Fruit fly (Drosophila melanogaster) whole organism, embryonic: ENCODE results near the gene CG12289.
A peak's percentile ranks its signal among the peaks of the same experiment; 100 is the strongest.

Experiments
- Adf1 ChIP-seq: fragments of 200-800 bp; sonication (Bioruptor generic); IDR thresholded peaks from 2 replicates; pipeline ENCODE4 v1.3.6; 2022; ENCODE audit warnings: missing biosample characterization, missing genetic modification characterization
- CG1024 ChIP-seq: fragments of 200-800 bp; sonication (Bioruptor generic); IDR thresholded peaks from 2 replicates; pipeline ENCODE4 v1.3.6; 2022; ENCODE audit warnings: missing biosample characterization, missing genetic modification characterization
- CG10274 ChIP-seq: fragments of 200-800 bp; sonication (Bioruptor generic); optimal IDR thresholded peaks from 3 replicates; lab custom pipeline; 2017; ENCODE audit warnings: missing biosample characterization, mild to moderate bottlenecking, missing genetic modification characterization
- CG11085 ChIP-seq: fragments of 200-800 bp; sonication (Bioruptor generic); IDR thresholded peaks from 2 replicates; pipeline ENCODE4 v1.3.6; 2022; ENCODE audit warnings: missing biosample characterization, missing genetic modification characterization
- CG11093 ChIP-seq: fragments of 200-800 bp; sonication (Bioruptor generic); IDR thresholded peaks from 3 replicates; pipeline ENCODE4 v1.3.6; 2022; ENCODE audit warnings: missing biosample characterization, missing genetic modification characterization
- CG12155 ChIP-seq: fragments of 200-800 bp; sonication (Bioruptor generic); optimal IDR thresholded peaks from 3 replicates; lab custom pipeline; 2016; ENCODE audit warnings: missing biosample characterization, missing genetic modification characterization
- CG1233 ChIP-seq: fragments of 200-800 bp; sonication (Bioruptor generic); optimal IDR thresholded peaks from 4 replicates; lab custom pipeline; 2018; ENCODE audit warnings: missing biosample characterization, mild to moderate bottlenecking, missing genetic modification characterization
- CG13287 ChIP-seq: fragments of 200-800 bp; sonication (Bioruptor generic); IDR thresholded peaks from 2 replicates; pipeline ENCODE4 v1.3.6; 2022; ENCODE audit warnings: missing biosample characterization, missing genetic modification characterization; ENCODE audit not compliant: partially characterized antibody
- CG14014 ChIP-seq: fragments of 200-800 bp; sonication (Bioruptor generic); IDR thresholded peaks from 2 replicates; pipeline ENCODE4 v1.3.6; 2022; ENCODE audit warnings: missing biosample characterization, missing genetic modification characterization
- CG14441 ChIP-seq: fragments of 200-800 bp; sonication (Bioruptor generic); IDR thresholded peaks from 2 replicates; pipeline ENCODE4 v1.3.6; 2022; ENCODE audit warnings: missing biosample characterization, missing genetic modification characterization
- CG14965 ChIP-seq: fragments of 200-800 bp; sonication (Bioruptor generic); optimal IDR thresholded peaks from 2 replicates; lab custom pipeline; 2016; ENCODE audit warnings: missing biosample characterization, missing genetic modification characterization, borderline replicate concordance
- CG15696 ChIP-seq: fragments of 200-800 bp; sonication (Bioruptor generic); optimal IDR thresholded peaks from 2 replicates; lab custom pipeline; 2019; ENCODE audit warnings: missing biosample characterization, mild to moderate bottlenecking, missing genetic modification characterization, moderate library complexity
- CG1647 ChIP-seq: fragments of 200-800 bp; sonication (Bioruptor generic); optimal IDR thresholded peaks from 3 replicates; lab custom pipeline; 2016; ENCODE audit warnings: missing biosample characterization, missing genetic modification characterization
- CG16863 ChIP-seq: fragments of 200-800 bp; sonication (Bioruptor generic); optimal IDR thresholded peaks from 3 replicates; lab custom pipeline; 2016; ENCODE audit warnings: missing biosample characterization, missing genetic modification characterization
- CG17829 ChIP-seq: fragments of 200-800 bp; optimal IDR thresholded peaks from 2 replicates; lab custom pipeline; 2019; ENCODE audit warnings: missing biosample characterization, mild to moderate bottlenecking, missing genetic modification characterization, moderate library complexity
- CG1792 ChIP-seq: fragments of 200-800 bp; sonication (Bioruptor generic); optimal IDR thresholded peaks from 2 replicates; lab custom pipeline; 2016; ENCODE audit warnings: missing biosample characterization, missing genetic modification characterization
- CG2129 ChIP-seq: fragments of 200-800 bp; sonication (Bioruptor generic); IDR thresholded peaks from 2 replicates; pipeline ENCODE4 v1.3.6; 2022; ENCODE audit warnings: missing biosample characterization, missing genetic modification characterization; ENCODE audit not compliant: partially characterized antibody
- CG2199 ChIP-seq: fragments of 200-800 bp; sonication (Bioruptor generic); IDR thresholded peaks from 3 replicates; pipeline ENCODE4 v1.3.6; 2022; ENCODE audit warnings: missing biosample characterization, missing genetic modification characterization
- CG30403 ChIP-seq: fragments of 200-800 bp; sonication (Bioruptor generic); optimal IDR thresholded peaks from 3 replicates; lab custom pipeline; 2016; ENCODE audit warnings: missing biosample characterization, missing genetic modification characterization
- CG3407 ChIP-seq: fragments of 200-800 bp; sonication (Bioruptor generic); optimal IDR thresholded peaks from 2 replicates; lab custom pipeline; 2018; ENCODE audit warnings: missing biosample characterization, mild to moderate bottlenecking, missing genetic modification characterization
- CG8388 ChIP-seq: fragments of 200-800 bp; sonication (Bioruptor generic); optimal IDR thresholded peaks from 2 replicates; lab custom pipeline; 2019; ENCODE audit warnings: missing biosample characterization, mild to moderate bottlenecking, missing genetic modification characterization, moderate library complexity
- CG8478 ChIP-seq: fragments of >200 bp; optimal IDR thresholded peaks from 2 replicates; lab custom pipeline; 2018
- CG8924 ChIP-seq: fragments of 200-800 bp; optimal IDR thresholded peaks from 3 replicates; lab custom pipeline; 2019; ENCODE audit warnings: missing biosample characterization, mild to moderate bottlenecking, missing genetic modification characterization, moderate library complexity
- Deaf1 ChIP-seq: fragments of 200-800 bp; optimal IDR thresholded peaks from 3 replicates; lab custom pipeline; 2019; ENCODE audit warnings: missing biosample characterization, mild to moderate bottlenecking, missing genetic modification characterization, moderate library complexity
- E2f1 ChIP-seq: fragments of 200-800 bp; sonication (Bioruptor generic); IDR thresholded peaks from 2 replicates; pipeline ENCODE4 v1.3.6; 2022; ENCODE audit warnings: missing biosample characterization, missing genetic modification characterization
- Ets97D ChIP-seq: fragments of 200-800 bp; sonication (Bioruptor generic); optimal IDR thresholded peaks from 3 replicates; lab custom pipeline; 2016; ENCODE audit warnings: missing biosample characterization, missing genetic modification characterization
- Fer1 ChIP-seq: fragments of 200-800 bp; sonication (Bioruptor generic); optimal IDR thresholded peaks from 2 replicates; lab custom pipeline; 2017; ENCODE audit warnings: missing biosample characterization, mild to moderate bottlenecking, missing genetic modification characterization
- H15 ChIP-seq: fragments of 200-800 bp; sonication (Bioruptor generic); IDR thresholded peaks from 3 replicates; pipeline ENCODE4 v1.3.6; 2022; ENCODE audit warnings: missing biosample characterization, missing genetic modification characterization
- H2.0 ChIP-seq: fragments of 200-800 bp; sonication (Bioruptor generic); IDR thresholded peaks from 2 replicates; pipeline ENCODE4 v1.3.6; 2022; ENCODE audit warnings: missing biosample characterization, missing genetic modification characterization
- HHEX ChIP-seq: fragments of 200-800 bp; sonication (Bioruptor generic); optimal IDR thresholded peaks from 3 replicates; lab custom pipeline; 2017; ENCODE audit warnings: missing biosample characterization, mild to moderate bottlenecking, missing genetic modification characterization, missing genetic modification reagents
- Lpt ChIP-seq: fragments of >200 bp; optimal IDR thresholded peaks from 2 replicates; lab custom pipeline; 2018; ENCODE audit warnings: missing biosample characterization, missing genetic modification characterization
- NfI ChIP-seq: fragments of 200-800 bp; sonication (Bioruptor generic); optimal IDR thresholded peaks from 3 replicates; lab custom pipeline; 2018; ENCODE audit warnings: missing biosample characterization, mild to moderate bottlenecking, missing genetic modification characterization, moderate library complexity
- Ravus ChIP-seq: fragments of 200-800 bp; sonication (Bioruptor generic); IDR thresholded peaks from 2 replicates; pipeline ENCODE4 v1.3.6; 2022; ENCODE audit warnings: missing biosample characterization, missing genetic modification characterization
- Rfx ChIP-seq: fragments of 200-800 bp; sonication (Bioruptor generic); IDR thresholded peaks from 2 replicates; pipeline ENCODE4 v1.3.6; 2022; ENCODE audit warnings: missing biosample characterization, missing genetic modification characterization
- Scr ChIP-seq: fragments of 200-800 bp; sonication (Bioruptor generic); IDR thresholded peaks from 2 replicates; pipeline ENCODE4 v1.3.6; 2022; ENCODE audit warnings: missing biosample characterization, missing genetic modification characterization; ENCODE audit not compliant: partially characterized antibody
- Vsx1 ChIP-seq: fragments of 200-800 bp; sonication (Bioruptor generic); optimal IDR thresholded peaks from 2 replicates; lab custom pipeline; 2017; ENCODE audit warnings: missing biosample characterization, mild to moderate bottlenecking, missing genetic modification characterization, missing genetic modification reagents
- aop ChIP-seq: fragments of 200-800 bp; sonication (Bioruptor generic); IDR thresholded peaks from 2 replicates; pipeline ENCODE4 v1.3.6; 2022; ENCODE audit warnings: missing biosample characterization, missing genetic modification characterization
- ci ChIP-seq: fragments of 200-800 bp; sonication (Bioruptor generic); IDR thresholded peaks from 3 replicates; pipeline ENCODE4 v1.3.6; 2022; ENCODE audit warnings: missing biosample characterization, missing genetic modification characterization
- cwo ChIP-seq: fragments of 200-800 bp; sonication (Bioruptor generic); optimal IDR thresholded peaks from 3 replicates; lab custom pipeline; 2017; ENCODE audit warnings: missing biosample characterization, missing genetic modification characterization, mild to moderate bottlenecking, moderate library complexity, missing genetic modification reagents
- fru ChIP-seq: fragments of >200 bp; optimal IDR thresholded peaks from 2 replicates; lab custom pipeline; 2017
- grau ChIP-seq: fragments of 200-800 bp; optimal IDR thresholded peaks from 3 replicates; lab custom pipeline; 2019; ENCODE audit warnings: missing biosample characterization, mild to moderate bottlenecking, missing genetic modification characterization, moderate library complexity
- hb ChIP-seq: fragments of 200-800 bp; sonication (Bioruptor generic); IDR thresholded peaks from 3 replicates; pipeline ENCODE4 v1.3.6; 2022; ENCODE audit warnings: missing biosample characterization, missing genetic modification characterization; ENCODE audit not compliant: partially characterized antibody
- ken ChIP-seq: fragments of 200-800 bp; sonication (Bioruptor generic); IDR thresholded peaks from 3 replicates; pipeline ENCODE4 v1.3.6; 2022; ENCODE audit warnings: missing biosample characterization, missing genetic modification characterization
- lola ChIP-seq, 3 experiments: fragments of >200 bp in 2 of 3; fragments of 200-800 bp in 1 of 3; sonication (Bioruptor generic) in 1 of 3; optimal IDR thresholded peaks; 2 replicates each; lab custom pipeline; 2017 to 2019; ENCODE audit warnings: missing biosample characterization in 3 of 3, missing genetic modification characterization in 3 of 3, mild to moderate bottlenecking in 1 of 3, moderate library complexity in 1 of 3
- sima ChIP-seq: fragments of 200-800 bp; sonication (Bioruptor generic); optimal IDR thresholded peaks from 2 replicates; lab custom pipeline; 2016; ENCODE audit warnings: missing biosample characterization, missing genetic modification characterization
- tll ChIP-seq, 2 experiments: fragments of 200-800 bp in 1 of 2; fragments of >200 bp in 1 of 2; sonication (Bioruptor generic) in 1 of 2; optimal IDR thresholded peaks; 2 replicates each; lab custom pipeline; 2017 to 2019; ENCODE audit warnings: missing biosample characterization in 2 of 2, missing genetic modification characterization in 2 of 2, mild to moderate bottlenecking in 1 of 2, moderate library complexity in 1 of 2
- tna ChIP-seq: fragments of 200-800 bp; sonication (Bioruptor generic); IDR thresholded peaks from 2 replicates; pipeline ENCODE4 v1.3.6; 2022; ENCODE audit warnings: missing biosample characterization, missing genetic modification characterization; ENCODE audit not compliant: partially characterized antibody
- ttk ChIP-seq: fragments of 200-800 bp; sonication (Bioruptor generic); IDR thresholded peaks from 2 replicates; pipeline ENCODE4 v2.1.2; 2022; ENCODE audit warnings: missing biosample characterization, missing genetic modification characterization
- z ChIP-seq: fragments of 200-800 bp; sonication (Bioruptor generic); IDR thresholded peaks from 3 replicates; pipeline ENCODE4 v1.3.6; 2022; ENCODE audit warnings: missing biosample characterization, missing genetic modification characterization

The CG12289 gene

dm6 chr3L:11417273-11418040 is 40.8 kb downstream of the CG12289 start (continued):
- peak; percentile 77 for TF ChIP-seq cwo (GFP tag; lab: Kevin White, UChicago)
- TF ChIP-seq CG8924 (tag; lab: Kevin White, UChicago) = peak; percentile 96
- peak; percentile 93 for TF ChIP-seq CG17829 (tag; lab: Kevin White, UChicago)
- TF ChIP-seq CG3407 (GFP tag; lab: Kevin White, UChicago) = peak; percentile 84
- TF ChIP-seq CG14441 (GFP tag; lab: Robert Waterston, UW) = peak; percentile 91
- TF ChIP-seq E2f1 (GFP tag; lab: Robert Waterston, UW) = peak; percentile 81
- TF ChIP-seq CG10274 (GFP tag; lab: Kevin White, UChicago) = peak; percentile 41
- peak; percentile 74 for TF ChIP-seq ttk (GFP tag; lab: Robert Waterston, UW)
- TF ChIP-seq HHEX (GFP tag; lab: Kevin White, UChicago) = peak; percentile 77
- peak; percentile 87 for TF ChIP-seq grau (tag; lab: Kevin White, UChicago)
- peak; percentile 73 for TF ChIP-seq H2.0 (GFP tag; lab: Robert Waterston, UW)
- peak; percentile 92 for TF ChIP-seq Fer1 (GFP tag; lab: Kevin White, UChicago)
- peak; percentile 91 for TF ChIP-seq CG15696 (tag; lab: Kevin White, UChicago)
- TF ChIP-seq CG8388 (GFP tag; lab: Kevin White, UChicago) = peak; percentile 91
- TF ChIP-seq Scr (GFP tag; lab: Robert Waterston, UW) = peak; percentile 31
- peak; percentile 51 for TF ChIP-seq CG1024
- peak; percentile 53 for TF ChIP-seq CG12155 (GFP tag; lab: Kevin White, UChicago)
- no peak for TF ChIP-seq tll (GFP tag; optimal IDR thresholded peaks at IDR 0.05; lab: Kevin White, UChicago)
- TF ChIP-seq CG30403 = peak; percentile 88
- no peak for TF ChIP-seq CG8478 (lab: Kevin White, UChicago)
- TF ChIP-seq CG16863 (GFP tag; lab: Kevin White, UChicago) = peak; percentile 73
- TF ChIP-seq CG11085 = peak; percentile 39; the same call in 1 of the 2 replicates
- TF ChIP-seq aop (GFP tag; lab: Robert Waterston, UW) = peak; percentile 8; the same call in 1 of the 2 replicates
- peak; percentile 92 for TF ChIP-seq ci (GFP tag; lab: Robert Waterston, UW)
- peak; percentile 66 for TF ChIP-seq hb (GFP tag; lab: Robert Waterston, UW)
- TF ChIP-seq CG1792 = peak; percentile 75
- TF ChIP-seq lola (GFP tag; optimal IDR thresholded peaks at IDR 0.05; lab: Kevin White, UChicago) = peak in 1 of 3 experiments; percentile 94
- no peak for TF ChIP-seq CG2199 (GFP tag; lab: Robert Waterston, UW)
- TF ChIP-seq Ets97D (GFP tag; lab: Kevin White, UChicago) = peak; percentile 43
- no peak for TF ChIP-seq CG14965 (GFP tag; lab: Kevin White, UChicago)
- peak; percentile 83 for TF ChIP-seq CG11093 (GFP tag; lab: Robert Waterston, UW)
- peak; percentile 60 for TF ChIP-seq CG1647 (GFP tag; lab: Kevin White, UChicago)
- no peak for TF ChIP-seq CG2129
- peak; percentile 74 for TF ChIP-seq Deaf1 (tag; lab: Kevin White, UChicago)
- TF ChIP-seq CG13287 (GFP tag; lab: Robert Waterston, UW) = peak; percentile 43; the same call in 1 of the 2 replicates
- peak; percentile 75 for TF ChIP-seq CG14014 (GFP tag; lab: Robert Waterston, UW)
- TF ChIP-seq CG1233 (GFP tag; lab: Kevin White, UChicago) = peak; percentile 79
- TF ChIP-seq Lpt = no peak
- peak; percentile 69 for TF ChIP-seq NfI
- peak; percentile 61 for TF ChIP-seq Vsx1 (GFP tag; lab: Kevin White, UChicago)
- TF ChIP-seq fru (lab: Kevin White, UChicago) = no peak
- peak; percentile 72 for TF ChIP-seq Adf1 (GFP tag; lab: Robert Waterston, UW)
- 0 out of 3 replicates have a peak, but pooled peaks have one; percentile 17 for TF ChIP-seq z (GFP tag; lab: Robert Waterston, UW)
- TF ChIP-seq Ravus (GFP tag; lab: Robert Waterston, UW) = peak; percentile 76
- no peak for TF ChIP-seq sima (GFP tag; lab: Kevin White, UChicago)
- TF ChIP-seq H15 = peak; percentile 84
- TF ChIP-seq Rfx (GFP tag; lab: Robert Waterston, UW) = peak; percentile 90
- peak; percentile 31; the same call in 1 of the 2 replicates for TF ChIP-seq tna (GFP tag; lab: Robert Waterston, UW)
- TF ChIP-seq ken = peak; percentile 68
